Worm (Caenorhabditis elegans) whole organism, late embryonic: ENCODE results near the gene dpf-4.

ENCODE experiments used
- C08G9.2 ChIP-seq: sonication (generic microtip); optimal IDR thresholded peaks from 2 replicates; lab custom pipeline; 2016; ENCODE audit warnings: mild to moderate bottlenecking, missing genetic modification characterization, moderate library complexity, missing compliant biosample characterization
- K02D7.2 ChIP-seq: sonication (generic microtip); optimal IDR thresholded peaks from 2 replicates; lab custom pipeline; 2017; ENCODE audit warnings: mild to moderate bottlenecking, missing genetic modification characterization, missing compliant biosample characterization
- T23F11.4 ChIP-seq: fragments of 200-800 bp; sonication (Bioruptor generic); optimal IDR thresholded peaks from 2 replicates; lab custom pipeline; 2018; ENCODE audit warnings: mild to moderate bottlenecking, missing genetic modification characterization, missing compliant biosample characterization
- ama-1 ChIP-seq: fragments of 150-350 bp; optimal IDR thresholded peaks from 2 replicates; lab custom pipeline; 2014
- ceh-14 ChIP-seq: sonication (generic microtip); optimal IDR thresholded peaks from 2 replicates; lab custom pipeline; 2016; ENCODE audit warnings: missing genotype, missing genetic modification characterization, missing compliant biosample characterization
- ceh-18 ChIP-seq: sonication (generic microtip); optimal IDR thresholded peaks from 2 replicates; lab custom pipeline; 2016; ENCODE audit warnings: missing genetic modification characterization, missing compliant biosample characterization
- ceh-31 ChIP-seq: sonication (generic microtip); optimal IDR thresholded peaks from 2 replicates; lab custom pipeline; 2016; ENCODE audit warnings: missing genetic modification characterization, missing compliant biosample characterization
- ceh-34 ChIP-seq: sonication (generic microtip); optimal IDR thresholded peaks from 2 replicates; lab custom pipeline; 2016; ENCODE audit warnings: mild to moderate bottlenecking, missing genetic modification characterization, missing compliant biosample characterization
- ceh-45 ChIP-seq: fragments of 200-800 bp; sonication (Bioruptor generic); IDR thresholded peaks from 2 replicates; pipeline ENCODE4 v1.3.6; 2022; ENCODE audit warnings: missing genetic modification reagents, missing genetic modification characterization, missing compliant biosample characterization
- che-1 ChIP-seq: sonication (generic microtip); optimal IDR thresholded peaks from 2 replicates; lab custom pipeline; 2016; ENCODE audit warnings: mild to moderate bottlenecking, missing genetic modification characterization, missing compliant biosample characterization
- elt-4 ChIP-seq: sonication (generic microtip); optimal IDR thresholded peaks from 2 replicates; lab custom pipeline; 2016; ENCODE audit warnings: missing genetic modification characterization, missing compliant biosample characterization
- ets-4 ChIP-seq: sonication (generic microtip); optimal IDR thresholded peaks from 2 replicates; lab custom pipeline; 2016; ENCODE audit warnings: missing genetic modification characterization, missing compliant biosample characterization
- eyg-1 ChIP-seq: sonication (generic microtip); optimal IDR thresholded peaks from 2 replicates; lab custom pipeline; 2016; ENCODE audit warnings: missing genotype, missing genetic modification characterization, missing compliant biosample characterization
- fkh-6 ChIP-seq: sonication (generic microtip); optimal IDR thresholded peaks from 2 replicates; lab custom pipeline; 2016; ENCODE audit warnings: missing genetic modification characterization, missing compliant biosample characterization
- hlh-30 ChIP-seq: sonication (generic microtip); optimal IDR thresholded peaks from 2 replicates; lab custom pipeline; 2017; ENCODE audit warnings: antibody characterized with exemption, missing genetic modification characterization, missing compliant biosample characterization; ENCODE audit not compliant: insufficient read depth
- lim-6 ChIP-seq: sonication (generic microtip); optimal IDR thresholded peaks from 2 replicates; lab custom pipeline; 2016; ENCODE audit warnings: missing genetic modification characterization, missing compliant biosample characterization
- madf-2 ChIP-seq: sonication (generic microtip); optimal IDR thresholded peaks from 2 replicates; lab custom pipeline; 2017; ENCODE audit warnings: missing genetic modification characterization, missing compliant biosample characterization
- nfya-1 ChIP-seq: sonication (generic microtip); optimal IDR thresholded peaks from 2 replicates; lab custom pipeline; 2017; ENCODE audit warnings: missing genetic modification characterization, mild to moderate bottlenecking, missing compliant biosample characterization, antibody characterized with exemption, moderate library complexity
- nhr-232 ChIP-seq: sonication (generic microtip); optimal IDR thresholded peaks from 2 replicates; lab custom pipeline; 2016; ENCODE audit warnings: missing genetic modification characterization, missing compliant biosample characterization
- pax-1 ChIP-seq: fragments of 150-350 bp; optimal IDR thresholded peaks from 2 replicates; lab custom pipeline; 2014; ENCODE audit warnings: missing biosample characterization, missing genetic modification characterization
- pha-2 ChIP-seq: sonication (generic microtip); optimal IDR thresholded peaks from 2 replicates; lab custom pipeline; 2017; ENCODE audit warnings: mild to moderate bottlenecking, missing genetic modification characterization, missing compliant biosample characterization
- pha-4 ChIP-seq: fragments of 150-350 bp; optimal IDR thresholded peaks from 2 replicates; lab custom pipeline; 2018; ENCODE audit warnings: missing biosample characterization, missing genetic modification reagents, missing genetic modification characterization
- pros-1 ChIP-seq: fragments of 150-350 bp; optimal IDR thresholded peaks from 2 replicates; lab custom pipeline; 2014; ENCODE audit warnings: missing biosample characterization, missing genetic modification reagents, missing genetic modification characterization
- ref-2 ChIP-seq: sonication (generic microtip); optimal IDR thresholded peaks from 2 replicates; lab custom pipeline; 2016; ENCODE audit warnings: missing genetic modification characterization, missing compliant biosample characterization
- rnt-1 ChIP-seq: sonication (generic microtip); optimal IDR thresholded peaks from 2 replicates; lab custom pipeline; 2016; ENCODE audit warnings: missing genetic modification characterization, missing compliant biosample characterization
- sdc-2 ChIP-seq: sonication (generic microtip); optimal IDR thresholded peaks from 2 replicates; lab custom pipeline; 2016; ENCODE audit warnings: missing genotype, missing genetic modification characterization, missing compliant biosample characterization
- syd-9 ChIP-seq: sonication (generic microtip); optimal IDR thresholded peaks from 2 replicates; lab custom pipeline; 2016; ENCODE audit warnings: mild to moderate bottlenecking, missing genetic modification characterization, moderate library complexity, missing compliant biosample characterization
- tbx-2 ChIP-seq: sonication (generic microtip); optimal IDR thresholded peaks from 2 replicates; lab custom pipeline; 2016; ENCODE audit warnings: missing genetic modification characterization, missing compliant biosample characterization
- tbx-7 ChIP-seq: sonication (generic microtip); optimal IDR thresholded peaks from 2 replicates; lab custom pipeline; 2016; ENCODE audit warnings: missing genotype, missing genetic modification characterization, missing compliant biosample characterization
- ttx-3 ChIP-seq: sonication (generic microtip); optimal IDR thresholded peaks from 2 replicates; lab custom pipeline; 2016; ENCODE audit warnings: missing genetic modification reagents, missing genetic modification characterization, missing compliant biosample characterization
- unc-42 ChIP-seq: sonication (generic microtip); optimal IDR thresholded peaks from 2 replicates; lab custom pipeline; 2016; ENCODE audit warnings: missing genotype, missing genetic modification characterization, missing compliant biosample characterization
- unc-55 ChIP-seq: sonication (generic microtip); optimal IDR thresholded peaks from 2 replicates; lab custom pipeline; 2017; ENCODE audit warnings: missing biosample characterization, missing genetic modification reagents, missing genetic modification characterization
- zip-5 ChIP-seq: sonication (generic microtip); optimal IDR thresholded peaks from 2 replicates; lab custom pipeline; 2016; ENCODE audit warnings: missing genetic modification characterization, missing compliant biosample characterization
- ztf-16 ChIP-seq: sonication (generic microtip); optimal IDR thresholded peaks from 2 replicates; lab custom pipeline; 2017; ENCODE audit warnings: missing genetic modification characterization, missing compliant biosample characterization

The dpf-4 gene

DNA sequence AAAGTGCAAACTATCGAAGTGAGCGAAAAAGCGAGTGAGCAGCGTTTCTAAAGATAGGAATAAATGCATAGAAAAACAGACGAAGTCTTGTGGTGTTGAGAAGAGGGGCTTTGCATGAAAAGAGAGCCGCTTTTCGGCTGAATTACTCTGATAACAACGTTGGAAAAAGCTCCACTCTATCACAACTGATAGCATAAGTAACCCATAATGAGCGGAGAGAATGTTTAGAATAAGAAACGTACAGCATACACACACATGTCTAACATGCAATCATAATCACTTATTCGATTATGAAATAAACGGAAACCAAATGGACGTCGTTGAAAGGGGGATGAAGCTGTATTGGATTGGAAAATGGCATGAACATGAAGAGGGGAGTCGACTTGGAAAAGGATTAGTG, 18.8 kb upstream of the dpf-4 start:
- TF ChIP-seq madf-2 (tag; lab: Kevin White, UChicago) = no peak
- no peak for TF ChIP-seq pax-1 (tag; lab: Kevin White, UChicago)
- no peak for TF ChIP-seq tbx-7 (tag; lab: Kevin White, UChicago)
- TF ChIP-seq sdc-2 (tag; lab: Kevin White, UChicago) = peak; percentile 0
- no peak for TF ChIP-seq che-1
- no peak for TF ChIP-seq fkh-6
- TF ChIP-seq, all 69 proteins: peak for 1

- TF ChIP-seq pax-1 (tag; lab: Kevin White, UChicago) (no peak), eyg-1 (no peak), tbx-2 (tag; lab: Kevin White, UChicago) (no peak), ttx-3 (no peak), rnt-1 (no peak), ama-1 (lab: Kevin White, UChicago) (no peak), pros-1 (no peak), nhr-232 (no peak), ref-2 (no peak), T23F11.4 (GFP tag; lab: Kevin White, UChicago) (no peak), pha-4 (tag; lab: Kevin White, UChicago) (no peak)
Measured at ce11 chrIII:5840815-5841573, 18.1 kb upstream of the dpf-4 start.

- no peak for TF ChIP-seq ceh-18 (tag; lab: Kevin White, UChicago)
- peak; percentile 51 for TF ChIP-seq hlh-30 (tag; lab: Kevin White, UChicago)
Measured at ce11 chrIII:5841676-5842075, 17.4 kb upstream of the dpf-4 start.

ce11 chrIII:5842920-5843319, 16.2 kb upstream of the dpf-4 start:
- TF ChIP-seq ets-4 (tag; lab: Kevin White, UChicago) = peak; percentile 53
- TF ChIP-seq ceh-45 = 0 out of 2 replicates have a peak, but pooled peaks have one; percentile 39
- no peak for TF ChIP-seq elt-4
- TF ChIP-seq ceh-31 = peak; percentile 27
- TF ChIP-seq pha-2 (tag; lab: Kevin White, UChicago) = no peak

DNA sequence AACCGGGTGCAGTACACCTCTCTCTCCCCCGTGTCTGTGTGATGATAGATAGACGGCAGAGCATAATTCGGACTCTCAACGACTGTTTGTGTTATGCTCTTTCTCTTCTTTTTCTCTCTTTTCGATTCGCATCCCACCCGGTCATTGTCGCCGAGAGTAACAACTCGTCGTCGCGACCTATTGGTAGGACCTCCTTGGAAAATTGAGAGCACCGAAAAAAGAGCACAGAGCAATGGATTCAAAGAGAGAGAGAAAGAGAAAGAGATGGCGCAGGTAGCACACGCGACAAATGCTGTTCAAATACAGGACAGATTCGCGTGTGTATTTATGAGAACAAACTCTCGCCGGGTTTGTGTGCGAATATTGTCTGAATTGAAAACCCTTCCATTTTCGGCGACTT, 15.4 kb upstream of the dpf-4 start:
- TF ChIP-seq ref-2 = peak; percentile 11
- TF ChIP-seq ztf-16 = no peak
- no peak for TF ChIP-seq eyg-1
- peak; percentile 16 for TF ChIP-seq tbx-2 (tag; lab: Kevin White, UChicago)
- peak; percentile 56 for TF ChIP-seq ets-4 (tag; lab: Kevin White, UChicago)
- TF ChIP-seq ceh-18 (tag; lab: Kevin White, UChicago) = peak; percentile 17
- TF ChIP-seq, all 69 proteins: peak for 4

- peak; percentile 58 for TF ChIP-seq ceh-31
- TF ChIP-seq C08G9.2 = no peak
- TF ChIP-seq unc-42 (tag; lab: Kevin White, UChicago) = peak; percentile 83
- peak; percentile 38 for TF ChIP-seq nfya-1 (tag; lab: Kevin White, UChicago)
- TF ChIP-seq eyg-1 = no peak
- TF ChIP-seq zip-5 (tag; lab: Kevin White, UChicago) = no peak
- peak; percentile 20 for TF ChIP-seq ceh-18 (tag; lab: Kevin White, UChicago)
- TF ChIP-seq ceh-34 (tag; lab: Kevin White, UChicago) = no peak
- peak; percentile 29 for TF ChIP-seq tbx-2 (tag; lab: Kevin White, UChicago)
- TF ChIP-seq ceh-45 = no peak
- peak; percentile 21 for TF ChIP-seq unc-55 (GFP tag; lab: Kevin White, UChicago)
- TF ChIP-seq ceh-14 (tag; lab: Kevin White, UChicago) = peak; percentile 4
- no peak for TF ChIP-seq pha-4 (tag; lab: Kevin White, UChicago)
- no peak for TF ChIP-seq lim-6 (tag; lab: Kevin White, UChicago)
- TF ChIP-seq K02D7.2 (tag; lab: Kevin White, UChicago) = no peak
- TF ChIP-seq syd-9 (tag; lab: Kevin White, UChicago) = no peak
- TF ChIP-seq, all 69 proteins: peak for 7
Measured at ce11 chrIII:5845483-5845882, 13.6 kb upstream of the dpf-4 start.
